Worm (Caenorhabditis elegans) whole organism, late embryonic: ENCODE results near the gene idpp-7.

Experiments
- C08G9.2 ChIP-seq: sonication (generic microtip); optimal IDR thresholded peaks from 2 replicates; lab custom pipeline; 2016; ENCODE audit warnings: mild to moderate bottlenecking, missing genetic modification characterization, moderate library complexity, missing compliant biosample characterization
- F13H6.1 ChIP-seq: sonication (generic microtip); optimal IDR thresholded peaks from 2 replicates; lab custom pipeline; 2016; ENCODE audit warnings: missing genetic modification characterization, missing compliant biosample characterization
- K02D7.2 ChIP-seq: sonication (generic microtip); optimal IDR thresholded peaks from 2 replicates; lab custom pipeline; 2017; ENCODE audit warnings: mild to moderate bottlenecking, missing genetic modification characterization, missing compliant biosample characterization
- K09A11.1 ChIP-seq: sonication (generic microtip); optimal IDR thresholded peaks from 2 replicates; lab custom pipeline; 2017; ENCODE audit warnings: antibody characterized with exemption, mild to moderate bottlenecking, missing genetic modification characterization, missing compliant biosample characterization; ENCODE audit not compliant: insufficient read depth
- ama-1 ChIP-seq: fragments of 150-350 bp; optimal IDR thresholded peaks from 2 replicates; lab custom pipeline; 2014
- ceh-14 ChIP-seq: sonication (generic microtip); optimal IDR thresholded peaks from 2 replicates; lab custom pipeline; 2016; ENCODE audit warnings: missing genotype, missing genetic modification characterization, missing compliant biosample characterization
- ceh-24 ChIP-seq: sonication (generic microtip); optimal IDR thresholded peaks from 2 replicates; lab custom pipeline; 2016; ENCODE audit warnings: mild to moderate bottlenecking, missing genetic modification characterization, missing compliant biosample characterization
- ceh-30 ChIP-seq: fragments of 150-350 bp; optimal IDR thresholded peaks from 2 replicates; lab custom pipeline; 2014; ENCODE audit warnings: missing biosample characterization, missing genetic modification characterization
- dve-1 ChIP-seq: sonication (generic microtip); optimal IDR thresholded peaks from 2 replicates; lab custom pipeline; 2017; ENCODE audit warnings: antibody characterized with exemption, mild to moderate bottlenecking, missing genetic modification characterization, missing compliant biosample characterization
- fax-1 ChIP-seq: sonication (generic microtip); optimal IDR thresholded peaks from 2 replicates; lab custom pipeline; 2016; ENCODE audit warnings: missing genotype, missing genetic modification characterization, missing compliant biosample characterization
- fkh-10 ChIP-seq: fragments of 150-350 bp; optimal IDR thresholded peaks from 2 replicates; lab custom pipeline; 2014; ENCODE audit warnings: missing biosample characterization, missing genetic modification reagents, missing genetic modification characterization
- fkh-6 ChIP-seq: sonication (generic microtip); optimal IDR thresholded peaks from 2 replicates; lab custom pipeline; 2016; ENCODE audit warnings: missing genetic modification characterization, missing compliant biosample characterization
- gmeb-2 ChIP-seq: sonication (generic microtip); optimal IDR thresholded peaks from 2 replicates; lab custom pipeline; 2016; ENCODE audit warnings: missing genetic modification characterization, inconsistent platforms, missing compliant biosample characterization
- hlh-13 ChIP-seq: fragments of 200-800 bp; sonication (Bioruptor generic); optimal IDR thresholded peaks from 2 replicates; lab custom pipeline; 2018; ENCODE audit warnings: mild to moderate bottlenecking, missing genetic modification characterization, missing compliant biosample characterization
- hlh-30 ChIP-seq: sonication (generic microtip); optimal IDR thresholded peaks from 2 replicates; lab custom pipeline; 2017; ENCODE audit warnings: antibody characterized with exemption, missing genetic modification characterization, missing compliant biosample characterization; ENCODE audit not compliant: insufficient read depth
- lim-6 ChIP-seq: sonication (generic microtip); optimal IDR thresholded peaks from 2 replicates; lab custom pipeline; 2016; ENCODE audit warnings: missing genetic modification characterization, missing compliant biosample characterization
- lin-11 ChIP-seq: fragments of 200-800 bp; sonication (Bioruptor generic); optimal IDR thresholded peaks from 2 replicates; lab custom pipeline; 2018; ENCODE audit warnings: mild to moderate bottlenecking, missing genetic modification characterization, missing compliant biosample characterization
- madf-2 ChIP-seq: sonication (generic microtip); optimal IDR thresholded peaks from 2 replicates; lab custom pipeline; 2017; ENCODE audit warnings: missing genetic modification characterization, missing compliant biosample characterization
- nhr-11 ChIP-seq: fragments of 150-350 bp; optimal IDR thresholded peaks from 2 replicates; lab custom pipeline; 2014; ENCODE audit warnings: missing biosample characterization, missing genetic modification characterization
- odd-2 ChIP-seq: sonication (generic microtip); optimal IDR thresholded peaks from 2 replicates; lab custom pipeline; 2017; ENCODE audit warnings: antibody characterized with exemption, mild to moderate bottlenecking, missing genetic modification characterization, missing compliant biosample characterization
- pag-3 ChIP-seq: sonication (generic microtip); optimal IDR thresholded peaks from 2 replicates; lab custom pipeline; 2016; ENCODE audit warnings: missing compliant biosample characterization, missing genetic modification characterization, borderline replicate concordance
- pax-1 ChIP-seq: fragments of 150-350 bp; optimal IDR thresholded peaks from 2 replicates; lab custom pipeline; 2014; ENCODE audit warnings: missing biosample characterization, missing genetic modification characterization
- pha-2 ChIP-seq: sonication (generic microtip); optimal IDR thresholded peaks from 2 replicates; lab custom pipeline; 2017; ENCODE audit warnings: mild to moderate bottlenecking, missing genetic modification characterization, missing compliant biosample characterization
- pha-4 ChIP-seq: fragments of 150-350 bp; optimal IDR thresholded peaks from 2 replicates; lab custom pipeline; 2018; ENCODE audit warnings: missing biosample characterization, missing genetic modification reagents, missing genetic modification characterization
- ref-2 ChIP-seq: sonication (generic microtip); optimal IDR thresholded peaks from 2 replicates; lab custom pipeline; 2016; ENCODE audit warnings: missing genetic modification characterization, missing compliant biosample characterization
- rnt-1 ChIP-seq: sonication (generic microtip); optimal IDR thresholded peaks from 2 replicates; lab custom pipeline; 2016; ENCODE audit warnings: missing genetic modification characterization, missing compliant biosample characterization
- sdc-2 ChIP-seq: sonication (generic microtip); optimal IDR thresholded peaks from 2 replicates; lab custom pipeline; 2016; ENCODE audit warnings: missing genotype, missing genetic modification characterization, missing compliant biosample characterization
- tbx-2 ChIP-seq: sonication (generic microtip); optimal IDR thresholded peaks from 2 replicates; lab custom pipeline; 2016; ENCODE audit warnings: missing genetic modification characterization, missing compliant biosample characterization
- ttx-3 ChIP-seq: sonication (generic microtip); optimal IDR thresholded peaks from 2 replicates; lab custom pipeline; 2016; ENCODE audit warnings: missing genetic modification reagents, missing genetic modification characterization, missing compliant biosample characterization
- unc-42 ChIP-seq: sonication (generic microtip); optimal IDR thresholded peaks from 2 replicates; lab custom pipeline; 2016; ENCODE audit warnings: missing genotype, missing genetic modification characterization, missing compliant biosample characterization
- unc-55 ChIP-seq: sonication (generic microtip); optimal IDR thresholded peaks from 2 replicates; lab custom pipeline; 2017; ENCODE audit warnings: missing biosample characterization, missing genetic modification reagents, missing genetic modification characterization
- unc-86 ChIP-seq: sonication (generic microtip); optimal IDR thresholded peaks from 2 replicates; lab custom pipeline; 2016; ENCODE audit warnings: missing genetic modification characterization, missing compliant biosample characterization

The idpp-7 gene

DNA sequence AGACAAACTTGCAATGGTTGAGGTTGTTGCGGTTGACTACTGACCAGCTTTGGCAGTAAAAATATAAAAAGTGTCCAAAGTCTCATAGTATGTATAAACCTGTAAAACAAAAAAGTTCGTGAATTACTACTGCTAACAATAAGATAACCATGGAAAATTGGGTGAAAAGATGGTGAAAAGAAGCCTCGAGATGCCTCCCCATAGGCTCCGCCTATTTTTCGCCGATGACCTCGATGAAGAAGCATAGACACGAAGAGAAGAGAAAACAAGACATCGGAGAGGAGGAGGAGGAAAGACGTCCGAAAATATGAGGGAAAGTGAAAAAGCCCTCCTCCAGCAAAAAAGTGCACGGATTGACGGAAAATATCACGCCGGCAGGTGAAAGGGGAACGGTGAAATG is 21.7 kb downstream of the idpp-7 start, which contains the start of gene T23F6.5 (continued):
- TF ChIP-seq unc-55 (GFP tag; lab: Kevin White, UChicago) (no peak), odd-2 (tag; lab: Kevin White, UChicago) (no peak), lin-11 (tag; lab: Kevin White, UChicago) (no peak), fkh-6 (tag; lab: Kevin White, UChicago) (no peak)

DNA sequence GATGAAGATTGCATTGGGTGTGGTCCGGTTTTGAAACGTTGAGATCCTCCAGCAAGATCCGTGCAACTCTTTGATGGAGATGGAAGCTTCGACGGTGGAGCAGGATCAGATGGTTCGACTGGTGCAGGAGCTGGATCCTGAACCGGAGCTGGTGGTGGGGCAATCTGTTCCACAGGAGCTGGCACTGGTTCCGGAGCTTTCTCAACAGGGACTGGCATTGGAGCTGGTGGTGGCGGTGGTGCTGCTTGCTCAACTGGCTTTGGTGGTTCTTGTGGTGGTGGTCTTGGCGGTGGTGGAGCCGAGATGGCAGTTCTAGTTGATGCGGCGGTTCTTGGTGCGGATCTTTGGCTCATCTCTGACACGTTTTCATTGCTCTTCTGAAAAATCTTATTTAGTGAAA is 23.9 kb downstream of the idpp-7 start:
- TF ChIP-seq hlh-13 (GFP tag; lab: Kevin White, UChicago) (no peak), ama-1 (lab: Kevin White, UChicago) (no peak), hlh-30 (tag; lab: Kevin White, UChicago) (no peak), unc-42 (tag; lab: Kevin White, UChicago) (no peak), K09A11.1 (tag; lab: Kevin White, UChicago) (no peak), ttx-3 (tag; lab: Kevin White, UChicago) (no peak), F13H6.1 (no peak), ref-2 (tag; lab: Kevin White, UChicago) (no peak), rnt-1 (no peak), C08G9.2 (no peak), fkh-10 (GFP tag; lab: Kevin White, UChicago) (no peak), unc-86 (tag; lab: Kevin White, UChicago) (no peak), gmeb-2 (no peak), nhr-11 (tag; lab: Kevin White, UChicago) (no peak), fkh-6 (tag; lab: Kevin White, UChicago) (no peak), pha-2 (tag; lab: Kevin White, UChicago) (no peak), pax-1 (no peak)

DNA sequence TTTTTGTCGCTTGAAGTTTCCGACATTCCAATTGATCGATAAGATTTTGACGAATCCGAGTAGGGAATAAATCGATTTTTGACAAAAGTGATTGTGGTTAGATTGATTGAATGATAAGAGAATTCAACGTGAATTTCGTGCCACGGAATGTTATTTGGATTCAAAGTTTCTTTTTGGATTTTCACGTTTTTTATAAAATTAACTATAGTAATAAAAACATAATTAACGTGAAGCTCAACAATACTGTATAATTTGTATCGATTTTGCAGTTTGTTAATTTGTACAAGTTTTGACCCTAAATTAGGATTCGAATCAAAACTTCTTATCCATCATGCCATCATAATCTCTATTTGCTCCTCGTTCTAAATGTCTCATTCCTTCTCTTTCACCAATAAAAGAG is 24.9 kb downstream of the idpp-7 start, which contains the start of gene C36H8.1:
TSS of gene C36H8.1 (minus strand) at position 101 of the 400 bp plus-strand sequence.
- TF ChIP-seq nhr-11 (tag; lab: Kevin White, UChicago) (no peak), fkh-10 (GFP tag; lab: Kevin White, UChicago) (no peak), fax-1 (no peak), hlh-13 (GFP tag; lab: Kevin White, UChicago) (no peak), K02D7.2 (tag; lab: Kevin White, UChicago) (no peak), madf-2 (no peak), gmeb-2 (no peak), unc-86 (tag; lab: Kevin White, UChicago) (no peak), lim-6 (tag; lab: Kevin White, UChicago) (no peak), ceh-30 (tag; lab: Kevin White, UChicago) (no peak), unc-55 (GFP tag; lab: Kevin White, UChicago) (no peak), pha-2 (tag; lab: Kevin White, UChicago) (no peak), tbx-2 (tag; lab: Kevin White, UChicago) (no peak)

DNA sequence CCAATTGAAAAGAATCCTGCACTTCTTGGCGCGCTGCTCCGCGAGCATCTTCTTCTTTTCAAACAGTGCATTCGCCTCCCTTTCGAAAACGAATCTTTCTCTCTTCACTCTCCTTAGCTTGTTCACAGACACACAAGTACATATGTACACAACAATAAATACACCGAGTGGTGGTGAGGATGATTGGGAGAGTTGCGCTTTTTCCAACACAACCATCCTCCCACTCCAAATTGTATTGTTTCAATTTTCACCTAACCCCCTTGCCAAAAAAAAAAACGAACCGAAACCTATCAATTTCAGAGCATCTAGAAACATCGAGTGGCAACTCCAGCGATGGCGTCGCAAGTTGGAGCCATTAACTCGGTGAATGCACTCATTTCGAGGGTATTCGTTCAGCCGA is 26.5 kb downstream of the idpp-7 start, which contains the start of gene inx-6:
TSS of gene inx-6 (plus strand) at position 301 of the 400 bp plus-strand sequence.
- no peak for TF ChIP-seq lim-6 (tag; lab: Kevin White, UChicago)
- no peak for TF ChIP-seq ref-2 (tag; lab: Kevin White, UChicago)
- TF ChIP-seq tbx-2 (tag; lab: Kevin White, UChicago) = no peak
- TF ChIP-seq F13H6.1 = no peak
- no peak for TF ChIP-seq pha-4 (tag; lab: Kevin White, UChicago)
- TF ChIP-seq sdc-2 (tag; lab: Kevin White, UChicago) = no peak
- no peak for TF ChIP-seq ceh-14 (tag; lab: Kevin White, UChicago)
- TF ChIP-seq ceh-24 (tag; lab: Kevin White, UChicago) = no peak
- no peak for TF ChIP-seq C08G9.2

DNA sequence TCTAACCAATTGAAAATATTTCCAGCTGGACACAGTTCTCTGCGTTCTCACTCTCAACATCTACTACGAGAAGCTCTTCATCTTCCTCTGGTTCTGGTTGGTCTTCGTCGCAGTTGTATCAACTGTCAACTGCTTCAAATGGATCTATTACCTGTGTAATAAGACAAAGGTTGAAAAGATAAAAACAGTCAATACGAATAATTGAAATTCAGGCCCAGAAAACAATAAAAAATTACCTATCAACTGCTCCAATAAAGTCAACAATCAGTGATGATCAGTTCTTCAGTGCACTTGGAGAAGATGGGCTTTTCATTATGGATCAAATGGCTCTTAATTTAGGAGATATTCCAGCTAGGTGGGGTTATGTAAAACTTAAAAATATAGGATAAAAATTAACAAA is 29.0 kb downstream of the idpp-7 start:
- TF ChIP-seq dve-1 = no peak
- TF ChIP-seq lin-11 (tag; lab: Kevin White, UChicago) = no peak
- TF ChIP-seq ceh-24 (tag; lab: Kevin White, UChicago) = no peak
- TF ChIP-seq ref-2 (tag; lab: Kevin White, UChicago) = no peak
- TF ChIP-seq pag-3 (tag; lab: Kevin White, UChicago) = no peak
- TF ChIP-seq gmeb-2 = no peak
- no peak for TF ChIP-seq odd-2 (tag; lab: Kevin White, UChicago)
